Fruit fly (Drosophila melanogaster): ENCODE results near the gene CG7560.

Gene CG7560

dm6 chr3L:11379698-11380438 is 45.1 kb upstream of the CG7560 start (continued):
- peak; percentile 67 for TF ChIP-seq pros (GFP tag; optimal IDR thresholded peaks at IDR 0.05)
- TF ChIP-seq fd102C (GFP tag; optimal IDR thresholded peaks at IDR 0.05), result no peak
- TF ChIP-seq lmd (GFP tag; IDR thresholded peaks at IDR 0.05), result peak; percentile 44; the same call in 1 of the 2 replicates
- TF ChIP-seq lov (optimal IDR thresholded peaks at IDR 0.05), result no peak
- 0 out of 3 replicates have a peak, but pooled peaks have one; percentile 6 for TF ChIP-seq lov (GFP tag; IDR thresholded peaks at IDR 0.05)
- TF ChIP-seq fd3F (GFP tag; optimal IDR thresholded peaks at IDR 0.05), result no peak
- no peak for TF ChIP-seq pb (GFP tag; optimal IDR thresholded peaks at IDR 0.05)
- peak; percentile 24 for TF ChIP-seq CG8089 (GFP tag; optimal IDR thresholded peaks at IDR 0.05)
- no peak for TF ChIP-seq HLH54F (GFP tag; optimal IDR thresholded peaks at IDR 0.05)
- no peak for TF ChIP-seq CG1832 (GFP tag; optimal IDR thresholded peaks at IDR 0.05)
- TF ChIP-seq dpn (GFP tag; optimal IDR thresholded peaks at IDR 0.05), result peak in 1 of 2 experiments; percentile 46
- TF ChIP-seq CG2875 (GFP tag; optimal IDR thresholded peaks at IDR 0.05), result peak; percentile 12
- TF ChIP-seq CG17829 (tag; optimal IDR thresholded peaks at IDR 0.05), result peak; percentile 65
- TF ChIP-seq fd64A (GFP tag; optimal IDR thresholded peaks at IDR 0.05), result peak; percentile 18
- TF ChIP-seq sd (tag; optimal IDR thresholded peaks at IDR 0.05), result peak; percentile 33
- TF ChIP-seq CG4360 (GFP tag; IDR thresholded peaks at IDR 0.05), result 0 out of 2 replicates have a peak, but pooled peaks have one; percentile 28
- peak; percentile 9 for TF ChIP-seq CG4707 (GFP tag; optimal IDR thresholded peaks at IDR 0.05)
- peak; percentile 18 for TF ChIP-seq run (tag; optimal IDR thresholded peaks at IDR 0.05)
- peak; percentile 50; the same call in 1 of the 4 replicates for TF ChIP-seq Gug (GFP tag; IDR thresholded peaks at IDR 0.05)
- peak; percentile 54 for TF ChIP-seq CoRest (tag; optimal IDR thresholded peaks at IDR 0.05)
- peak; percentile 27 for TF ChIP-seq CG4282 (GFP tag; optimal IDR thresholded peaks at IDR 0.05)
- no peak for TF ChIP-seq CG6854 (GFP tag; optimal IDR thresholded peaks at IDR 0.05)
- TF ChIP-seq CG17612 (GFP tag; IDR thresholded peaks at IDR 0.05), result no peak
- no peak for TF ChIP-seq Bteb2 (GFP tag; optimal IDR thresholded peaks at IDR 0.05)
- TF ChIP-seq ind (GFP tag; optimal IDR thresholded peaks at IDR 0.05), result peak; percentile 44
- TF ChIP-seq gfzf (GFP tag; optimal IDR thresholded peaks at IDR 0.05), result no peak
- TF ChIP-seq chif (GFP tag; optimal IDR thresholded peaks at IDR 0.05), result peak; percentile 24 to 45
- peak; percentile 51 for TF ChIP-seq eyg (GFP tag; optimal IDR thresholded peaks at IDR 0.05)
- TF ChIP-seq NC2α (GFP tag; optimal IDR thresholded peaks at IDR 0.05), result peak; percentile 53
- peak; percentile 6 for TF ChIP-seq Vsx1 (GFP tag; optimal IDR thresholded peaks at IDR 0.05)
- TF ChIP-seq tx (GFP tag; optimal IDR thresholded peaks at IDR 0.05), result peak; percentile 34
- TF ChIP-seq salm (tag; optimal IDR thresholded peaks at IDR 0.05), result no peak
- peak; percentile 14 for TF ChIP-seq CG18764 (GFP tag; optimal IDR thresholded peaks at IDR 0.05)
- TF ChIP-seq CG1602 (GFP tag; optimal IDR thresholded peaks at IDR 0.05), result peak; percentile 9
- peak; percentile 5 for TF ChIP-seq CG33213 (GFP tag; optimal IDR thresholded peaks at IDR 0.05)
- TF ChIP-seq ac (GFP tag; optimal IDR thresholded peaks at IDR 0.05), result peak; percentile 34
- TF ChIP-seq CG12219 (GFP tag; optimal IDR thresholded peaks at IDR 0.05), result peak; percentile 27
- peak; percentile 58 for TF ChIP-seq ranshi (GFP tag; IDR thresholded peaks at IDR 0.05)
- TF ChIP-seq Fer1 (GFP tag; optimal IDR thresholded peaks at IDR 0.05), result peak; percentile 2
- TF ChIP-seq bsh (GFP tag; optimal IDR thresholded peaks at IDR 0.05), result peak; percentile 64 to 73
- TF ChIP-seq CG9609 (GFP tag; optimal IDR thresholded peaks at IDR 0.05), result peak; percentile 16
- no peak for TF ChIP-seq z (GFP tag; IDR thresholded peaks at IDR 0.05)
- peak; percentile 54 for TF ChIP-seq CG17359 (tag; optimal IDR thresholded peaks at IDR 0.05)
- TF ChIP-seq CG1603 (tag; optimal IDR thresholded peaks at IDR 0.05), result peak; percentile 77
- TF ChIP-seq Hsf (GFP tag; optimal IDR thresholded peaks at IDR 0.05), result no peak
- no peak for TF ChIP-seq sc (optimal IDR thresholded peaks at IDR 0.05)
- peak; percentile 53 for TF ChIP-seq sc (GFP tag; optimal IDR thresholded peaks at IDR 0.05)
- no peak for TF ChIP-seq CG15479 (GFP tag; optimal IDR thresholded peaks at IDR 0.05)
- TF ChIP-seq CG18599 (GFP tag; optimal IDR thresholded peaks at IDR 0.05), result peak; percentile 51
